Worm (Caenorhabditis elegans) whole organism, L1 larva: ENCODE results near the gene Y57E12B.1.

Source experiments
- C04F5.9 ChIP-seq: sonication (generic microtip); optimal IDR thresholded peaks from 2 replicates; lab custom pipeline; 2016; ENCODE audit warnings: missing genetic modification characterization, missing compliant biosample characterization
- C16A3.4 ChIP-seq: fragments of 150-350 bp; optimal IDR thresholded peaks from 2 replicates; lab custom pipeline; 2014; ENCODE audit warnings: missing biosample characterization, missing genetic modification characterization
- C34B4.2 ChIP-seq: sonication (generic microtip); optimal IDR thresholded peaks from 2 replicates; lab custom pipeline; 2017; ENCODE audit warnings: mild to moderate bottlenecking, missing genetic modification characterization, missing compliant biosample characterization
- F16B12.6 ChIP-seq: fragments of 150-350 bp; optimal IDR thresholded peaks from 2 replicates; lab custom pipeline; 2014; ENCODE audit warnings: missing biosample characterization, missing genetic modification characterization
- Y116A8C.19 ChIP-seq: sonication (generic microtip); optimal IDR thresholded peaks from 2 replicates; lab custom pipeline; 2016; ENCODE audit warnings: missing compliant biosample characterization, missing genetic modification characterization, borderline replicate concordance
- aly-2 ChIP-seq: fragments of 150-350 bp; optimal IDR thresholded peaks from 2 replicates; lab custom pipeline; 2014; ENCODE audit warnings: missing biosample characterization, missing genetic modification characterization
- ama-1 ChIP-seq: fragments of 150-350 bp; optimal IDR thresholded peaks from 2 replicates; lab custom pipeline; 2014
- ceh-63 ChIP-seq: fragments of 200-800 bp; sonication (Bioruptor generic); optimal IDR thresholded peaks from 2 replicates; lab custom pipeline; 2018; ENCODE audit warnings: mild to moderate bottlenecking, missing genetic modification characterization, missing compliant biosample characterization
- ceh-8 ChIP-seq: fragments of 200-800 bp; sonication (Bioruptor generic); optimal IDR thresholded peaks from 2 replicates; lab custom pipeline; 2018; ENCODE audit warnings: mild to moderate bottlenecking, missing genetic modification characterization, moderate library complexity, missing compliant biosample characterization
- ceh-88 ChIP-seq: fragments of 200-800 bp; sonication (Bioruptor generic); IDR thresholded peaks from 2 replicates; pipeline ENCODE4 v1.3.6; 2022; ENCODE audit warnings: missing genetic modification characterization, missing compliant biosample characterization
- ces-1 ChIP-seq: fragments of 150-350 bp; optimal IDR thresholded peaks from 2 replicates; lab custom pipeline; 2014; ENCODE audit warnings: missing biosample characterization, missing genetic modification reagents, missing genetic modification characterization
- dpl-1 ChIP-seq, 3 experiments: fragments of 150-350 bp in 2 of 3; sonication (generic microtip) in 1 of 3; optimal IDR thresholded peaks; 2 replicates each; lab custom pipeline; 2014 to 2017; ENCODE audit warnings: missing biosample characterization in 3 of 3, missing genetic modification characterization in 3 of 3, missing genetic modification reagents in 3 of 3
- efl-1 ChIP-seq, 4 experiments: fragments of 150-350 bp; optimal IDR thresholded peaks in 3 of 4; peaks in 1 of 4; 1 replicate in 1 of 4; 2 replicates in 3 of 4; lab custom pipeline; 2014; ENCODE audit warnings: missing biosample characterization in 2 of 4, missing genetic modification characterization in 2 of 4, missing genetic modification reagents in 2 of 4
- efl-3 ChIP-seq: fragments of 200-800 bp; sonication (Bioruptor generic); optimal IDR thresholded peaks from 2 replicates; lab custom pipeline; 2018; ENCODE audit warnings: mild to moderate bottlenecking, missing genetic modification characterization, missing compliant biosample characterization
- egl-27 ChIP-seq, 2 experiments: fragments of 150-350 bp in 1 of 2; sonication (generic microtip); optimal IDR thresholded peaks; 3 replicates each; lab custom pipeline; 2017 to 2018; ENCODE audit warnings: missing biosample characterization in 2 of 2, missing genetic modification characterization in 2 of 2, missing genetic modification reagents in 2 of 2
- elt-2 ChIP-seq: sonication (generic microtip); optimal IDR thresholded peaks from 2 replicates; lab custom pipeline; 2016; ENCODE audit warnings: missing genetic modification characterization, mild to moderate bottlenecking, inconsistent platforms, missing compliant biosample characterization, missing genetic modification reagents
- fkh-10 ChIP-seq: sonication (generic microtip); optimal IDR thresholded peaks from 2 replicates; lab custom pipeline; 2017; ENCODE audit warnings: missing biosample characterization, missing genetic modification reagents, missing genetic modification characterization
- fkh-8 ChIP-seq: sonication (generic microtip); optimal IDR thresholded peaks from 2 replicates; lab custom pipeline; 2016; ENCODE audit warnings: mild to moderate bottlenecking, missing genetic modification characterization, missing compliant biosample characterization
- grh-1 ChIP-seq: fragments of 200-800 bp; sonication (Bioruptor generic); IDR thresholded peaks from 2 replicates; pipeline ENCODE4 v1.3.6; 2022; ENCODE audit warnings: missing genetic modification reagents, missing genetic modification characterization, missing compliant biosample characterization
- hlh-17 ChIP-seq: fragments of 200-800 bp; sonication (Bioruptor generic); optimal IDR thresholded peaks from 2 replicates; lab custom pipeline; 2018; ENCODE audit warnings: missing genetic modification characterization, mild to moderate bottlenecking, missing compliant biosample characterization, moderate library complexity, borderline replicate concordance
- hpl-2 ChIP-seq: fragments of 150-350 bp; optimal IDR thresholded peaks from 2 replicates; lab custom pipeline; 2014; ENCODE audit warnings: missing biosample characterization, missing genetic modification reagents, missing genetic modification characterization
- irx-1 ChIP-seq: sonication (generic microtip); optimal IDR thresholded peaks from 2 replicates; lab custom pipeline; 2016; ENCODE audit warnings: missing genetic modification characterization, missing compliant biosample characterization
- isw-1 ChIP-seq: fragments of 200-800 bp; sonication (Bioruptor generic); IDR thresholded peaks from 2 replicates; pipeline ENCODE4 v1.3.6; 2022; ENCODE audit warnings: missing genetic modification characterization, missing compliant biosample characterization
- lin-13 ChIP-seq: fragments of 150-350 bp; optimal IDR thresholded peaks from 2 replicates; lab custom pipeline; 2014; ENCODE audit warnings: missing biosample characterization, missing genetic modification reagents, missing genetic modification characterization
- lin-15B ChIP-seq: fragments of 150-350 bp; sonication (generic microtip); optimal IDR thresholded peaks from 3 replicates; lab custom pipeline; 2014; ENCODE audit warnings: missing biosample characterization, missing genetic modification characterization
- lin-35 ChIP-seq, 2 experiments: fragments of 150-350 bp; optimal IDR thresholded peaks; 2 replicates each; lab custom pipeline; 2014; ENCODE audit warnings: missing biosample characterization in 2 of 2, missing genetic modification characterization in 2 of 2, missing genetic modification reagents in 2 of 2
- lin-39 ChIP-seq: fragments of 150-350 bp; optimal IDR thresholded peaks from 2 replicates; lab custom pipeline; 2014; ENCODE audit warnings: missing biosample characterization, missing genetic modification reagents, missing genetic modification characterization
- lsy-2 ChIP-seq, 2 experiments: fragments of 150-350 bp; optimal IDR thresholded peaks; 2 replicates each; lab custom pipeline; 2014; ENCODE audit warnings: missing biosample characterization in 2 of 2, missing genetic modification characterization in 2 of 2
- mef-2 ChIP-seq: fragments of 150-350 bp; optimal IDR thresholded peaks from 2 replicates; lab custom pipeline; 2014; ENCODE audit warnings: missing biosample characterization, missing genetic modification characterization
- nhr-12 ChIP-seq: sonication (generic microtip); optimal IDR thresholded peaks from 2 replicates; lab custom pipeline; 2017; ENCODE audit warnings: missing biosample characterization, missing genetic modification characterization
- nhr-19 ChIP-seq: fragments of 200-800 bp; sonication (Bioruptor generic); conservative IDR thresholded peaks from 2 replicates; pipeline ENCODE4 v1.3.6; 2022; ENCODE audit warnings: missing genetic modification characterization, missing compliant biosample characterization
- nhr-20 ChIP-seq: sonication (generic microtip); optimal IDR thresholded peaks from 2 replicates; lab custom pipeline; 2016; ENCODE audit warnings: mild to moderate bottlenecking, missing genetic modification characterization, missing compliant biosample characterization
- nhr-237 ChIP-seq: fragments of 150-350 bp; optimal IDR thresholded peaks from 2 replicates; lab custom pipeline; 2014; ENCODE audit warnings: missing biosample characterization, missing genetic modification characterization
- nhr-28 ChIP-seq: fragments of 150-350 bp; optimal IDR thresholded peaks from 2 replicates; lab custom pipeline; 2014; ENCODE audit warnings: missing biosample characterization, missing genetic modification characterization
- nhr-76 ChIP-seq: sonication (generic microtip); optimal IDR thresholded peaks from 2 replicates; lab custom pipeline; 2017; ENCODE audit warnings: missing biosample characterization, missing genetic modification characterization
- nhr-77 ChIP-seq: fragments of 150-350 bp; optimal IDR thresholded peaks from 2 replicates; lab custom pipeline; 2014; ENCODE audit warnings: missing biosample characterization, missing genetic modification characterization
- nhr-84 ChIP-seq: sonication (generic microtip); optimal IDR thresholded peaks from 2 replicates; lab custom pipeline; 2017; ENCODE audit warnings: missing biosample characterization, missing genetic modification characterization
- nhr-85 ChIP-seq: sonication (generic microtip); peaks from one replicate; lab custom pipeline; 2016; ENCODE audit warnings: missing genetic modification characterization, inconsistent platforms, missing compliant biosample characterization
- nhr-90 ChIP-seq: sonication (generic microtip); optimal IDR thresholded peaks from 2 replicates; lab custom pipeline; 2016; ENCODE audit warnings: mild to moderate bottlenecking, missing genetic modification characterization, missing compliant biosample characterization; ENCODE audit not compliant: poor library complexity
- pag-3 ChIP-seq: sonication (generic microtip); optimal IDR thresholded peaks from 2 replicates; lab custom pipeline; 2017; ENCODE audit warnings: missing genetic modification characterization, mild to moderate bottlenecking, missing compliant biosample characterization, antibody characterized with exemption, borderline replicate concordance; ENCODE audit not compliant: insufficient read depth
- pax-3 ChIP-seq: fragments of 200-800 bp; sonication (Bioruptor generic); optimal IDR thresholded peaks from 2 replicates; lab custom pipeline; 2018; ENCODE audit warnings: mild to moderate bottlenecking, missing genetic modification characterization, moderate library complexity, missing compliant biosample characterization
- skn-1 ChIP-seq: fragments of 150-350 bp; optimal IDR thresholded peaks from 2 replicates; lab custom pipeline; 2014; ENCODE audit warnings: missing biosample characterization, missing genetic modification characterization
- snpc-4 ChIP-seq: fragments of 150-350 bp; optimal IDR thresholded peaks from 2 replicates; lab custom pipeline; 2014; ENCODE audit warnings: missing biosample characterization, missing genetic modification characterization
- snu-23 ChIP-seq: sonication (generic microtip); optimal IDR thresholded peaks from 2 replicates; lab custom pipeline; 2016; ENCODE audit warnings: missing genetic modification characterization, missing compliant biosample characterization
- sox-4 ChIP-seq: sonication (generic microtip); optimal IDR thresholded peaks from 2 replicates; lab custom pipeline; 2016; ENCODE audit warnings: missing genetic modification characterization, missing compliant biosample characterization
- sptf-1 ChIP-seq: fragments of 150-350 bp; optimal IDR thresholded peaks from 2 replicates; lab custom pipeline; 2014; ENCODE audit warnings: missing biosample characterization, missing genetic modification characterization
- tbx-2 ChIP-seq: sonication (generic microtip); optimal IDR thresholded peaks from 2 replicates; lab custom pipeline; 2016; ENCODE audit warnings: missing genetic modification characterization, missing compliant biosample characterization
- unc-130 ChIP-seq: fragments of 150-350 bp; optimal IDR thresholded peaks from 2 replicates; lab custom pipeline; 2017; ENCODE audit warnings: missing biosample characterization, missing genetic modification characterization, inconsistent platforms
- unc-30 ChIP-seq: sonication (generic microtip); optimal IDR thresholded peaks from 2 replicates; lab custom pipeline; 2017; ENCODE audit warnings: missing biosample characterization, missing genetic modification characterization
- unc-62 ChIP-seq: fragments of 150-350 bp; optimal IDR thresholded peaks from 2 replicates; lab custom pipeline; 2014; ENCODE audit warnings: missing biosample characterization, missing genetic modification reagents, missing genetic modification characterization
- unc-98 ChIP-seq: fragments of 200-800 bp; sonication (Bioruptor generic); IDR thresholded peaks from 2 replicates; pipeline ENCODE4 v1.3.6; 2022; ENCODE audit warnings: missing genetic modification characterization, missing compliant biosample characterization
- xbp-1 ChIP-seq: sonication (generic microtip); optimal IDR thresholded peaks from 2 replicates; lab custom pipeline; 2016; ENCODE audit warnings: missing genetic modification characterization, missing compliant biosample characterization
- zip-4 ChIP-seq: fragments of 200-800 bp; sonication (Bioruptor generic); optimal IDR thresholded peaks from 2 replicates; lab custom pipeline; 2018; ENCODE audit warnings: mild to moderate bottlenecking, missing genetic modification characterization, moderate library complexity, missing compliant biosample characterization

Gene Y57E12B.1

ce11 chrV:6993999-6994398 is 45.7 kb downstream of the Y57E12B.1 start (continued):
- TF ChIP-seq nhr-19 (GFP tag; lab: Robert Waterston, UW) (peak; percentile 72), nhr-12 (tag; lab: Kevin White, UChicago) (no peak), lin-13 (no peak), unc-130 (tag; lab: Kevin White, UChicago) (peak; percentile 14), dpl-1 (GFP tag; optimal IDR thresholded peaks at IDR 0.05; lab: Kevin White, UChicago) (peak in 1 of 3 experiments; percentile 12), ceh-8 (GFP tag; lab: Kevin White, UChicago) (no peak), snpc-4 (tag; lab: Kevin White, UChicago) (no peak), pag-3 (tag; lab: Kevin White, UChicago) (no peak), unc-62 (GFP tag; lab: Kevin White, UChicago) (no peak), lin-35 (GFP tag; optimal IDR thresholded peaks at IDR 0.05; lab: Kevin White, UChicago) (peak in 1 of 2 experiments; percentile 74), ceh-63 (GFP tag; lab: Kevin White, UChicago) (no peak), nhr-28 (tag; lab: Kevin White, UChicago) (no peak), lin-39 (tag; lab: Kevin White, UChicago) (no peak), nhr-20 (tag; lab: Kevin White, UChicago) (peak; percentile 93), unc-98 (GFP tag; lab: Robert Waterston, UW) (no peak), C04F5.9 (tag; lab: Kevin White, UChicago) (no peak), nhr-85 (tag; lab: Kevin White, UChicago) (peak; percentile 98), nhr-77 (tag; lab: Kevin White, UChicago) (no peak), nhr-90 (tag; lab: Kevin White, UChicago) (peak; percentile 45), ceh-88 (GFP tag; lab: Robert Waterston, UW) (no peak), F16B12.6 (no peak), lin-15B (tag; lab: Kevin White, UChicago) (no peak), ama-1 (lab: Kevin White, UChicago) (no peak), hlh-17 (GFP tag; lab: Kevin White, UChicago) (no peak), fkh-8 (tag; lab: Kevin White, UChicago) (peak; percentile 90), aly-2 (no peak), tbx-2 (tag; lab: Kevin White, UChicago) (peak; percentile 78), zip-4 (no peak), ces-1 (GFP tag; lab: Kevin White, UChicago) (no peak), irx-1 (tag; lab: Kevin White, UChicago) (peak; percentile 29), pax-3 (tag; lab: Kevin White, UChicago) (no peak), grh-1 (GFP tag; lab: Robert Waterston, UW) (0 out of 2 replicates have a peak, but pooled peaks have one; percentile 30), sptf-1 (tag; lab: Kevin White, UChicago) (no peak), sox-4 (tag; lab: Kevin White, UChicago) (no peak), xbp-1 (peak; percentile 2), efl-3 (GFP tag; lab: Kevin White, UChicago) (no peak), isw-1 (GFP tag; lab: Robert Waterston, UW) (no peak), elt-2 (tag; lab: Kevin White, UChicago) (peak; percentile 23), C16A3.4 (no peak), efl-1 (optimal IDR thresholded peaks at IDR 0.05; lab: Kevin White, UChicago) (no peak), efl-1 (GFP tag; optimal IDR thresholded peaks at IDR 0.05 in 1 of 2; lab: Kevin White, UChicago) (peak in 1 of 2 experiments; percentile 76), mef-2 (no peak), hpl-2 (GFP tag; lab: Kevin White, UChicago) (peak; percentile 30), unc-30 (tag; lab: Kevin White, UChicago) (no peak), nhr-84 (no peak), Y116A8C.19 (no peak), fkh-10 (GFP tag; lab: Kevin White, UChicago) (no peak), nhr-237 (tag; lab: Kevin White, UChicago) (peak; percentile 37), skn-1 (tag; lab: Kevin White, UChicago) (no peak), egl-27 (tag; optimal IDR thresholded peaks at IDR 0.05; lab: Kevin White, UChicago) (no peak), nhr-76 (tag; lab: Kevin White, UChicago) (no peak), C34B4.2 (tag; lab: Kevin White, UChicago) (no peak), snu-23 (peak; percentile 71), lsy-2 (tag; optimal IDR thresholded peaks at IDR 0.05; lab: Kevin White, UChicago) (peak; percentile 22 to 24)
